Fruit fly (Drosophila melanogaster): ENCODE results near the gene CG8541.

DNA sequence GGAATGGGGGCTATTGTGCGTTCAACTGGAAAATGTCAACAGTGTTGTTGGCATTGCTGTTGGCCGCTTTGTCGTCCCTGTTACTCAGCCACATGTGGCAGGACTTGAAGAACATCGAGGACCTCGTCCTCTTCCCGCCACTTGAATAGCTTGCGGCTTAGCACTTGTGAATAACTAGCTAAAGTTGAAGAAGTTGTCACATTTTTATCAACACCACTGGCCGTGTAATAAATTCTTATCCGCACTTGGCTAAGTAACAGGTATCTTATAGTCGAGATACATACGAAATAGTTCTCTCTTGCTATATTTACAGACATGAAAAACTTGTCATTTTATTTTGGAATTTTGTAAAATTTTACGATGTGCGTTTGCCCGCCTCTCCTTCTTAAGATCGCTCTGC, 3.9 kb downstream of the CG8541 start, which contains the start of gene CG43292:
- TF ChIP-seq psq (optimal IDR thresholded peaks at IDR 0.05) (no peak), usp (GFP tag; optimal IDR thresholded peaks at IDR 0.05) (no peak)

All from whole organism.